Fruit fly (Drosophila melanogaster) whole organism, wandering third instar larva: Measurements from ENCODE around the gene CG1409.

ENCODE experiments used
- CrebA ChIP-seq: fragments of 200-800 bp; sonication (Bioruptor generic); optimal IDR thresholded peaks from 2 replicates; lab custom pipeline; 2016; ENCODE audit warnings: missing biosample characterization, mild to moderate bottlenecking, missing genetic modification characterization, borderline replicate concordance
- Hr78 ChIP-seq: fragments of >200 bp; optimal IDR thresholded peaks from 2 replicates; lab custom pipeline; 2017; ENCODE audit warnings: missing biosample characterization, missing genetic modification characterization
- lola ChIP-seq: fragments of >200 bp; optimal IDR thresholded peaks from 2 replicates; lab custom pipeline; 2017; ENCODE audit warnings: missing biosample characterization, missing genetic modification characterization
- rgr ChIP-seq: fragments of 200-800 bp; sonication (Bioruptor generic); optimal IDR thresholded peaks from 3 replicates; lab custom pipeline; 2016; ENCODE audit warnings: missing biosample characterization, mild to moderate bottlenecking, missing genetic modification characterization
- woc ChIP-seq: sonication (Bioruptor generic); optimal IDR thresholded peaks from 2 replicates; lab custom pipeline; 2016; ENCODE audit warnings: missing biosample characterization, mild to moderate bottlenecking, missing genetic modification characterization

dm6 chrX:7857873-7858272 lies at the start of gene CG1409:
- TF ChIP-seq Hr78 (no peak), woc (GFP tag; lab: Kevin White, UChicago) (no peak), CrebA (GFP tag; lab: Kevin White, UChicago) (no peak), rgr (GFP tag; lab: Kevin White, UChicago) (no peak), lola (no peak)
